Worm (Caenorhabditis elegans): ENCODE results near the gene pgam-5.

- TF ChIP-seq nhr-2 (tag; optimal IDR thresholded peaks at IDR 0.05) (no peak), elt-3 (tag; optimal IDR thresholded peaks at IDR 0.05) (no peak), sem-2 (GFP tag; optimal IDR thresholded peaks at IDR 0.05) (no peak), lsy-2 (tag; optimal IDR thresholded peaks at IDR 0.05) (no peak), nhr-76 (tag; optimal IDR thresholded peaks at IDR 0.05) (no peak), M03D4.4 (tag; optimal IDR thresholded peaks at IDR 0.05) (no peak), drap-1 (GFP tag; optimal IDR thresholded peaks at IDR 0.05) (no peak), elt-1 (tag; optimal IDR thresholded peaks at IDR 0.05; ENCODE audit: borderline replicate concordance, insufficient read depth) (no peak), sptf-1 (tag; optimal IDR thresholded peaks at IDR 0.05) (no peak), snpc-4 (tag; optimal IDR thresholded peaks at IDR 0.05) (no peak), unc-39 (tag; optimal IDR thresholded peaks at IDR 0.05) (no peak), pha-4 (tag; optimal IDR thresholded peaks at IDR 0.05) (no peak)
Observed at ce11 chrII:7614334-7614733, 15.8 kb upstream of the pgam-5 start.
